Worm (Caenorhabditis elegans) whole organism, L4 larva: Measurements from ENCODE around the gene scl-5.

ENCODE experiments used
- F37D6.2 ChIP-seq: sonication (generic microtip); optimal IDR thresholded peaks from 2 replicates; lab custom pipeline; 2016; ENCODE audit warnings: mild to moderate bottlenecking, missing genetic modification characterization, missing compliant biosample characterization
- R02D3.7 ChIP-seq: fragments of 150-350 bp; sonication (generic microtip); optimal IDR thresholded peaks from 3 replicates; lab custom pipeline; 2014; ENCODE audit warnings: missing biosample characterization, missing genetic modification characterization
- T20F7.1 ChIP-seq: fragments of 200-800 bp; sonication (Bioruptor generic); optimal IDR thresholded peaks from 2 replicates; lab custom pipeline; 2018; ENCODE audit warnings: mild to moderate bottlenecking, missing genetic modification characterization, missing compliant biosample characterization
- T26A8.4 ChIP-seq: fragments of 200-800 bp; sonication (Bioruptor generic); IDR thresholded peaks from 2 replicates; pipeline ENCODE4 v1.3.6; 2022; ENCODE audit warnings: missing genetic modification characterization, missing compliant biosample characterization
- Y105C5A.15 ChIP-seq: fragments of 200-800 bp; sonication (Bioruptor generic); IDR thresholded peaks from 2 replicates; pipeline ENCODE4 v1.3.6; 2022; ENCODE audit warnings: missing genetic modification characterization, missing compliant biosample characterization
- Y5F2A.4 ChIP-seq: fragments of 200-800 bp; sonication (Bioruptor generic); optimal IDR thresholded peaks from 2 replicates; lab custom pipeline; 2018; ENCODE audit warnings: mild to moderate bottlenecking, missing genetic modification characterization, missing compliant biosample characterization
- ZK546.5 ChIP-seq, 2 experiments: sonication (generic microtip); optimal IDR thresholded peaks; 2 replicates each; lab custom pipeline; 2017; ENCODE audit warnings: missing biosample characterization in 2 of 2, missing genetic modification characterization in 2 of 2
- aha-1 ChIP-seq: fragments of 150-350 bp; peaks from one replicate; lab custom pipeline; 2014; ENCODE audit warnings: missing biosample characterization, missing genetic modification characterization
- aly-2 ChIP-seq: sonication (generic microtip); optimal IDR thresholded peaks from 2 replicates; lab custom pipeline; 2018; ENCODE audit warnings: missing biosample characterization, missing genetic modification characterization
- ceh-44 ChIP-seq: fragments of 200-800 bp; sonication (Bioruptor generic); IDR thresholded peaks from 2 replicates; pipeline ENCODE4 v1.3.6; 2022; ENCODE audit warnings: missing genetic modification reagents, missing genetic modification characterization, missing compliant biosample characterization
- ceh-82 ChIP-seq: sonication (generic microtip); optimal IDR thresholded peaks from 2 replicates; lab custom pipeline; 2017; ENCODE audit warnings: missing biosample characterization, missing genetic modification characterization
- ces-1 ChIP-seq: fragments of 150-350 bp; sonication (generic microtip); optimal IDR thresholded peaks from 4 replicates; lab custom pipeline; 2014; ENCODE audit warnings: missing biosample characterization, missing genetic modification reagents, missing genetic modification characterization
- cey-2 ChIP-seq: sonication (generic microtip); optimal IDR thresholded peaks from 3 replicates; lab custom pipeline; 2017; ENCODE audit warnings: missing genetic modification characterization, mild to moderate bottlenecking, missing compliant biosample characterization, antibody characterized with exemption, borderline replicate concordance; ENCODE audit not compliant: insufficient read depth
- daf-16 ChIP-seq, 3 experiments: sonication (generic microtip); optimal IDR thresholded peaks; 2 replicates each; lab custom pipeline; 2016 to 2017; ENCODE audit warnings: missing genetic modification characterization in 3 of 3, missing genetic modification reagents in 3 of 3, mild to moderate bottlenecking in 2 of 3, missing compliant biosample characterization in 2 of 3, missing biosample characterization in 1 of 3, moderate library complexity in 1 of 3
- daf-19 ChIP-seq: fragments of 200-800 bp; sonication (Bioruptor generic); conservative IDR thresholded peaks from 2 replicates; pipeline ENCODE4 v1.3.6; 2022; ENCODE audit warnings: missing genetic modification characterization, missing compliant biosample characterization
- dmd-8 ChIP-seq: fragments of 200-800 bp; sonication (Bioruptor generic); IDR thresholded peaks from 2 replicates; pipeline ENCODE4 v1.3.6; 2022; ENCODE audit warnings: missing genetic modification characterization, missing compliant biosample characterization
- egl-27 ChIP-seq: sonication (generic microtip); optimal IDR thresholded peaks from 3 replicates; lab custom pipeline; 2017; ENCODE audit warnings: missing biosample characterization, missing genetic modification reagents, missing genetic modification characterization
- fos-1 ChIP-seq: fragments of 150-350 bp; optimal IDR thresholded peaks from 2 replicates; lab custom pipeline; 2014; ENCODE audit warnings: missing biosample characterization, missing genetic modification characterization
- hif-1 ChIP-seq, 2 experiments: sonication (generic microtip); optimal IDR thresholded peaks; 2 replicates each; lab custom pipeline; 2016 to 2017; ENCODE audit warnings: missing compliant biosample characterization in 2 of 2, missing genetic modification characterization in 2 of 2, missing genetic modification reagents in 2 of 2, missing genotype in 2 of 2, mild to moderate bottlenecking in 1 of 2
- hlh-11 ChIP-seq: fragments of 200-800 bp; sonication (Bioruptor generic); optimal IDR thresholded peaks from 2 replicates; lab custom pipeline; 2018; ENCODE audit warnings: mild to moderate bottlenecking, missing genetic modification characterization, missing compliant biosample characterization
- hlh-30 ChIP-seq: sonication (generic microtip); optimal IDR thresholded peaks from 2 replicates; lab custom pipeline; 2017; ENCODE audit warnings: antibody characterized with exemption, mild to moderate bottlenecking, missing genetic modification characterization, missing compliant biosample characterization; ENCODE audit not compliant: insufficient read depth
- hmg-1.1 ChIP-seq: fragments of 200-800 bp; sonication (Bioruptor generic); IDR thresholded peaks from 2 replicates; pipeline ENCODE4 v1.3.6; 2022; ENCODE audit warnings: missing genetic modification reagents, missing genetic modification characterization, missing compliant biosample characterization
- jun-1 ChIP-seq: fragments of 150-350 bp; optimal IDR thresholded peaks from 2 replicates; lab custom pipeline; 2014; ENCODE audit warnings: missing biosample characterization, missing genetic modification reagents, missing genetic modification characterization
- lin-15B ChIP-seq: fragments of 150-350 bp; sonication (generic microtip); optimal IDR thresholded peaks from 3 replicates; lab custom pipeline; 2014; ENCODE audit warnings: missing biosample characterization, missing genetic modification characterization
- madf-9 ChIP-seq: fragments of 200-800 bp; sonication (Bioruptor generic); conservative IDR thresholded peaks from 2 replicates; pipeline ENCODE4 v1.3.6; 2022; ENCODE audit warnings: missing genetic modification reagents, missing genetic modification characterization, missing compliant biosample characterization
- mdl-1 ChIP-seq, 2 experiments: fragments of 150-350 bp in 1 of 2; sonication (generic microtip) in 1 of 2; optimal IDR thresholded peaks; 2 replicates each; lab custom pipeline; 2014 to 2017; ENCODE audit warnings: missing biosample characterization in 2 of 2, missing genetic modification characterization in 2 of 2
- mep-1 ChIP-seq: fragments of 150-350 bp; sonication (generic microtip); optimal IDR thresholded peaks from 3 replicates; lab custom pipeline; 2014; ENCODE audit warnings: missing biosample characterization, missing genetic modification characterization
- mes-2 ChIP-seq: sonication (generic microtip); optimal IDR thresholded peaks from 2 replicates; lab custom pipeline; 2016; ENCODE audit warnings: missing genotype, mild to moderate bottlenecking, missing genetic modification characterization, missing compliant biosample characterization; ENCODE audit not compliant: poor library complexity, severe bottlenecking
- mxl-3 ChIP-seq: fragments of 200-800 bp; sonication (Bioruptor generic); optimal IDR thresholded peaks from 2 replicates; lab custom pipeline; 2018; ENCODE audit warnings: mild to moderate bottlenecking, missing genetic modification characterization, missing compliant biosample characterization
- nhr-11 ChIP-seq: fragments of 150-350 bp; optimal IDR thresholded peaks from 2 replicates; lab custom pipeline; 2014; ENCODE audit warnings: missing biosample characterization, missing genetic modification characterization
- nhr-28 ChIP-seq: fragments of 150-350 bp; optimal IDR thresholded peaks from 2 replicates; lab custom pipeline; 2014; ENCODE audit warnings: missing biosample characterization, missing genetic modification characterization
- pha-4 ChIP-seq, 2 experiments: fragments of 150-350 bp in 1 of 2; fragments of 200-800 bp in 1 of 2; sonication (Bioruptor generic) in 1 of 2; IDR thresholded peaks in 1 of 2; optimal IDR thresholded peaks in 1 of 2; 2 replicates each; pipeline versions ENCODE4 v1.3.6 to Lab custom; 2014 to 2022; ENCODE audit warnings: missing genetic modification characterization in 2 of 2, missing genetic modification reagents in 2 of 2, missing biosample characterization in 1 of 2, missing compliant biosample characterization in 1 of 2
- set-16 ChIP-seq: fragments of 200-800 bp; sonication (Bioruptor generic); IDR thresholded peaks from 2 replicates; pipeline ENCODE4 v1.3.6; 2022; ENCODE audit warnings: missing genetic modification reagents, missing genetic modification characterization, missing compliant biosample characterization
- snpc-4 ChIP-seq: fragments of 150-350 bp; optimal IDR thresholded peaks from 2 replicates; lab custom pipeline; 2014; ENCODE audit warnings: missing biosample characterization, missing genetic modification characterization
- spr-1 ChIP-seq: sonication (generic microtip); optimal IDR thresholded peaks from 2 replicates; lab custom pipeline; 2016; ENCODE audit warnings: mild to moderate bottlenecking, missing genetic modification characterization, missing compliant biosample characterization
- tag-97 ChIP-seq: fragments of 200-800 bp; sonication (Bioruptor generic); IDR thresholded peaks from 2 replicates; pipeline ENCODE4 v1.3.6; 2022; ENCODE audit warnings: missing genetic modification characterization, missing compliant biosample characterization
- tra-1 ChIP-seq: fragments of 200-800 bp; sonication (Bioruptor generic); IDR thresholded peaks from 2 replicates; pipeline ENCODE4 v1.3.6; 2022; ENCODE audit warnings: missing genetic modification reagents, missing genetic modification characterization, missing compliant biosample characterization
- zip-2 ChIP-seq: fragments of 150-350 bp; optimal IDR thresholded peaks from 2 replicates; lab custom pipeline; 2014; ENCODE audit warnings: missing biosample characterization, missing genetic modification characterization
- ztf-11 ChIP-seq: fragments of 150-350 bp; optimal IDR thresholded peaks from 2 replicates; lab custom pipeline; 2014; ENCODE audit warnings: missing biosample characterization, missing genetic modification characterization

The scl-5 gene

DNA sequence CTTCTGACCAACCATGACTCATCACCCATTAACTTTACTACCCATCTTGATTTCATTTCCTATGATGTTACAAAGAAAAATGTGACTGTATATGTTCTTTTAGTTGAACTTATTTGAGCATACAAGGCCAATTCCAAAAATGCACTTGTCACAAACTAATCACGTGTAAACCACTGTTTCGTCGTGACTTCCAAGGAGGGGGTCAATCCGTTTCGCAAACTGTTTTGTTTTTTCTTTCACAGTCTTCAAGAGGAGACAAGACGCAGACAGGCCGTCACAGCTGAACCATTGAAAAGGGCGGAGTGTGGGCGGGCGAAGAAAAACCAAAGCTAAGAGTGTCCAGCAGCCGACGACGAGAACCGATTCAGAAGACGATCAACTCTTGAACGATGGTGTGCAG is 15.3 kb downstream of the scl-5 start, which contains the start of gene C39E9.8 (continued):
- peak; percentile 80 for TF ChIP-seq cey-2 (tag; lab: Kevin White, UChicago)
- TF ChIP-seq madf-9 = no peak
- TF ChIP-seq egl-27 = no peak
- no peak for TF ChIP-seq daf-16 (GFP tag; optimal IDR thresholded peaks at IDR 0.05; lab: Kevin White, UChicago)
- no peak for TF ChIP-seq daf-16 (tag; optimal IDR thresholded peaks at IDR 0.05; lab: Kevin White, UChicago)
- TF ChIP-seq daf-19 (GFP tag; lab: Robert Waterston, UW) = no peak
- TF ChIP-seq mes-2 (tag; lab: Kevin White, UChicago) = no peak
- no peak for TF ChIP-seq ces-1 (GFP tag; lab: Kevin White, UChicago)
- no peak for TF ChIP-seq F37D6.2 (tag; lab: Kevin White, UChicago)
- no peak for TF ChIP-seq snpc-4
- TF ChIP-seq hif-1 (tag; optimal IDR thresholded peaks at IDR 0.05; lab: Kevin White, UChicago) = no peak
- peak; percentile 55 for TF ChIP-seq hlh-30 (tag; lab: Kevin White, UChicago)
- TF ChIP-seq ceh-82 (tag; lab: Kevin White, UChicago) = no peak
- peak; percentile 76 for TF ChIP-seq nhr-28 (tag; lab: Kevin White, UChicago)
- no peak for TF ChIP-seq jun-1
- TF ChIP-seq lin-15B (tag; lab: Kevin White, UChicago) = no peak
- no peak for TF ChIP-seq ZK546.5 (tag; optimal IDR thresholded peaks at IDR 0.05; lab: Kevin White, UChicago)
- no peak for TF ChIP-seq R02D3.7 (tag; lab: Kevin White, UChicago)
- TF ChIP-seq mxl-3 (GFP tag; lab: Kevin White, UChicago) = peak; percentile 60
- no peak for TF ChIP-seq aha-1 (tag; lab: Kevin White, UChicago)
- TF ChIP-seq Y5F2A.4 (GFP tag; lab: Kevin White, UChicago) = no peak
- TF ChIP-seq mdl-1 (tag; optimal IDR thresholded peaks at IDR 0.05; lab: Kevin White, UChicago) = peak in 1 of 2 experiments; percentile 28
- TF ChIP-seq fos-1 (tag; lab: Kevin White, UChicago) = no peak
- no peak for TF ChIP-seq tra-1 (GFP tag; lab: Robert Waterston, UW)
- no peak for TF ChIP-seq tag-97 (GFP tag; lab: Robert Waterston, UW)

DNA sequence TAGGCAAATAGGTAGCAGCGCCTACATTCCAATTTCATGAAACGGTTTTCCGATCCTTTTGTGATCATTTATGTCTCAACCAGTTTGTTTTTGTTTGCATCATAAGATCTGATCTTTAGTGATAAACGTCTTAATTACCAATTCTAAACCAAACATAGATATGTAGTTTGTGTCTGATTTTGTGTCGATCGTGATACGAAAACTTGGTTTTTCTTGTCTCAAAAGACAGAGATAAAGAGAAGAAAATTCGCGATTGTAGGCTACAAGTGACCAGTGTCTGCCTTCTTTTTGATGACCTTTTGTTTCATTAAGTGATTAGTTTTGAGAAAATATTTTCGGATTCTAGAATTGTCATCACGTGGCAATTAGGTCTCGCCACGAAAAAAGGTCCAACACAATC is 16.4 kb downstream of the scl-5 start:
- TF ChIP-seq ceh-44 (GFP tag; lab: Robert Waterston, UW) = no peak
- no peak for TF ChIP-seq aly-2 (tag; lab: Kevin White, UChicago)
- no peak for TF ChIP-seq mep-1
- no peak for TF ChIP-seq egl-27
- TF ChIP-seq hlh-11 (tag; lab: Kevin White, UChicago) = peak; percentile 20
- no peak for TF ChIP-seq hmg-1.1 (GFP tag; lab: Robert Waterston, UW)
- TF ChIP-seq T26A8.4 (GFP tag; lab: Robert Waterston, UW) = no peak
- no peak for TF ChIP-seq tag-97 (GFP tag; lab: Robert Waterston, UW)
- TF ChIP-seq nhr-11 = peak; percentile 89
- no peak for TF ChIP-seq set-16
- no peak for TF ChIP-seq spr-1
- TF ChIP-seq lin-15B (tag; lab: Kevin White, UChicago) = no peak
- TF ChIP-seq zip-2 (tag; lab: Kevin White, UChicago) = no peak
- TF ChIP-seq jun-1 = no peak
- TF ChIP-seq mdl-1 (tag; optimal IDR thresholded peaks at IDR 0.05; lab: Kevin White, UChicago) = peak in 1 of 2 experiments; percentile 5
- TF ChIP-seq pha-4 (GFP tag; IDR thresholded peaks at IDR 0.05; lab: Robert Waterston, UW) = no peak
- no peak for TF ChIP-seq pha-4 (tag; optimal IDR thresholded peaks at IDR 0.05; lab: Kevin White, UChicago)
- peak; percentile 92 for TF ChIP-seq nhr-28 (tag; lab: Kevin White, UChicago)
- no peak for TF ChIP-seq Y105C5A.15 (GFP tag; lab: Robert Waterston, UW)
- no peak for TF ChIP-seq ztf-11 (tag; lab: Kevin White, UChicago)
- TF ChIP-seq T20F7.1 = no peak
- TF ChIP-seq dmd-8 (GFP tag; lab: Robert Waterston, UW) = no peak
- TF ChIP-seq ces-1 (GFP tag; lab: Kevin White, UChicago) = no peak
